Fruit fly (Drosophila melanogaster): ENCODE data around the gene ChT.
A peak's percentile ranks its signal among the peaks of the same experiment; 100 is the strongest.

ChT gene

dm6 chr3R:18698855-18699569 lies 18.6 kb downstream of the ChT start:
- TF ChIP-seq CG14655 (GFP tag; optimal IDR thresholded peaks at IDR 0.05) (no peak), CG15710 (tag; optimal IDR thresholded peaks at IDR 0.05) (no peak), CG13204 (GFP tag; optimal IDR thresholded peaks at IDR 0.05) (no peak), D1 (tag; optimal IDR thresholded peaks at IDR 0.05) (no peak), Snoo (tag; optimal IDR thresholded peaks at IDR 0.05) (no peak), CG10348 (GFP tag; IDR thresholded peaks at IDR 0.05) (no peak), EcR (GFP tag; optimal IDR thresholded peaks at IDR 0.05) (no peak), Pif1A (GFP tag; optimal IDR thresholded peaks at IDR 0.05) (no peak), CG8159 (tag; optimal IDR thresholded peaks at IDR 0.05) (no peak), CG8301 (tag; optimal IDR thresholded peaks at IDR 0.05) (no peak), CG32121 (GFP tag; IDR thresholded peaks at IDR 0.05) (no peak), CG34367 (tag; optimal IDR thresholded peaks at IDR 0.05) (no peak), Pif1B (GFP tag; optimal IDR thresholded peaks at IDR 0.05) (no peak), Ets98B (GFP tag; IDR thresholded peaks at IDR 0.05) (no peak), CG9948 (tag; optimal IDR thresholded peaks at IDR 0.05) (no peak), fd96Ca (GFP tag; IDR thresholded peaks at IDR 0.05) (no peak)

dm6 chr3R:18703514-18703913 lies 23.1 kb downstream of the ChT start:
- TF ChIP-seq CG14655 (GFP tag; optimal IDR thresholded peaks at IDR 0.05) (no peak), D1 (tag; optimal IDR thresholded peaks at IDR 0.05) (no peak), EcR (GFP tag; optimal IDR thresholded peaks at IDR 0.05) (no peak), CG12605 (GFP tag; IDR thresholded peaks at IDR 0.05) (no peak), CG15710 (tag; optimal IDR thresholded peaks at IDR 0.05) (no peak), Ets98B (GFP tag; IDR thresholded peaks at IDR 0.05) (no peak), CG8159 (tag; optimal IDR thresholded peaks at IDR 0.05) (no peak), Pif1A (GFP tag; optimal IDR thresholded peaks at IDR 0.05) (no peak), Snoo (tag; optimal IDR thresholded peaks at IDR 0.05) (no peak), CG4496 (GFP tag; IDR thresholded peaks at IDR 0.05) (no peak), fd96Ca (GFP tag; IDR thresholded peaks at IDR 0.05) (no peak), Pif1B (GFP tag; optimal IDR thresholded peaks at IDR 0.05) (no peak), rn (GFP tag; IDR thresholded peaks at IDR 0.05) (no peak)

dm6 chr3R:18705150-18705549 lies 24.7 kb downstream of the ChT start, which contains the start of the genes ChAT and VAChT:
Gene ChAT, plus strand, starts transcription at chr3R:18705501.
Gene VAChT, plus strand, starts transcription at chr3R:18705501.
- no peak for TF ChIP-seq Pif1A (GFP tag; optimal IDR thresholded peaks at IDR 0.05)
- no peak for TF ChIP-seq CG4496 (GFP tag; IDR thresholded peaks at IDR 0.05)
- TF ChIP-seq Snoo (tag; optimal IDR thresholded peaks at IDR 0.05): no peak
- TF ChIP-seq CG34367 (tag; optimal IDR thresholded peaks at IDR 0.05): no peak
- no peak for TF ChIP-seq Pif1B (GFP tag; optimal IDR thresholded peaks at IDR 0.05)
- no peak for TF ChIP-seq CG8159 (tag; optimal IDR thresholded peaks at IDR 0.05)
- TF ChIP-seq CG10348 (GFP tag; IDR thresholded peaks at IDR 0.05): no peak
- no peak for TF ChIP-seq EcR (GFP tag; optimal IDR thresholded peaks at IDR 0.05)
- TF ChIP-seq CG17806 (tag; optimal IDR thresholded peaks at IDR 0.05): no peak
- TF ChIP-seq CG8301 (tag; optimal IDR thresholded peaks at IDR 0.05): no peak
- TF ChIP-seq CG15710 (tag; optimal IDR thresholded peaks at IDR 0.05): no peak
- TF ChIP-seq rn (GFP tag; IDR thresholded peaks at IDR 0.05): no peak
- no peak for TF ChIP-seq D1 (tag; optimal IDR thresholded peaks at IDR 0.05)
- TF ChIP-seq CG32121 (GFP tag; IDR thresholded peaks at IDR 0.05): no peak
- no peak for TF ChIP-seq Ets98B (GFP tag; IDR thresholded peaks at IDR 0.05)
- no peak for TF ChIP-seq CG9948 (tag; optimal IDR thresholded peaks at IDR 0.05)
- TF ChIP-seq CG12605 (GFP tag; IDR thresholded peaks at IDR 0.05): no peak
- no peak for TF ChIP-seq CG14655 (GFP tag; optimal IDR thresholded peaks at IDR 0.05)

dm6 chr3R:18706289-18706688 lies 25.9 kb downstream of the ChT start:
- TF ChIP-seq Pif1A (GFP tag; optimal IDR thresholded peaks at IDR 0.05): no peak
- no peak for TF ChIP-seq gl (tag; optimal IDR thresholded peaks at IDR 0.05)
- no peak for TF ChIP-seq CG15710 (tag; optimal IDR thresholded peaks at IDR 0.05)
- TF ChIP-seq CG12605 (GFP tag; IDR thresholded peaks at IDR 0.05): no peak
- TF ChIP-seq Pif1B (GFP tag; optimal IDR thresholded peaks at IDR 0.05): no peak
- TF ChIP-seq CG9948 (tag; optimal IDR thresholded peaks at IDR 0.05): no peak
- TF ChIP-seq rn (GFP tag; IDR thresholded peaks at IDR 0.05): no peak
- no peak for TF ChIP-seq EcR (GFP tag; optimal IDR thresholded peaks at IDR 0.05)
- TF ChIP-seq CG17806 (tag; optimal IDR thresholded peaks at IDR 0.05): no peak
- no peak for TF ChIP-seq D1 (tag; optimal IDR thresholded peaks at IDR 0.05)
- TF ChIP-seq CG32121 (GFP tag; IDR thresholded peaks at IDR 0.05): no peak
- TF ChIP-seq CG8301 (tag; optimal IDR thresholded peaks at IDR 0.05): no peak

dm6 chr3R:18707492-18707891 lies 27.1 kb downstream of the ChT start:
- no peak for TF ChIP-seq EcR (GFP tag; optimal IDR thresholded peaks at IDR 0.05)

dm6 chr3R:18719767-18720341 lies 39.5 kb downstream of the ChT start:
- TF ChIP-seq D1 (tag; optimal IDR thresholded peaks at IDR 0.05) (no peak), rn (GFP tag; IDR thresholded peaks at IDR 0.05) (no peak), CG12605 (GFP tag; IDR thresholded peaks at IDR 0.05) (no peak; the same call in 1 of the 2 replicates), CG14655 (GFP tag; optimal IDR thresholded peaks at IDR 0.05) (peak; percentile 42), gl (tag; optimal IDR thresholded peaks at IDR 0.05) (peak; percentile 41), CG9948 (tag; optimal IDR thresholded peaks at IDR 0.05) (no peak), CG4496 (GFP tag; IDR thresholded peaks at IDR 0.05) (no peak), Pif1B (GFP tag; optimal IDR thresholded peaks at IDR 0.05) (peak; percentile 43), Ets98B (GFP tag; IDR thresholded peaks at IDR 0.05) (no peak), fd96Ca (GFP tag; IDR thresholded peaks at IDR 0.05) (no peak; the same call in 2 of the 3 replicates), CG17806 (tag; optimal IDR thresholded peaks at IDR 0.05) (no peak), Pif1A (GFP tag; optimal IDR thresholded peaks at IDR 0.05) (peak; percentile 53), CG8159 (tag; optimal IDR thresholded peaks at IDR 0.05) (peak; percentile 79), Snoo (tag; optimal IDR thresholded peaks at IDR 0.05) (no peak), EcR (GFP tag; optimal IDR thresholded peaks at IDR 0.05) (no peak), CG8301 (tag; optimal IDR thresholded peaks at IDR 0.05) (no peak), CG34367 (tag; optimal IDR thresholded peaks at IDR 0.05) (peak; percentile 37), CG32121 (GFP tag; IDR thresholded peaks at IDR 0.05) (no peak), CG13204 (GFP tag; optimal IDR thresholded peaks at IDR 0.05) (peak; percentile 9), CG10348 (GFP tag; IDR thresholded peaks at IDR 0.05) (no peak), CG15710 (tag; optimal IDR thresholded peaks at IDR 0.05) (peak; percentile 73)

All from whole organism, pupa.